Fruit fly (Drosophila melanogaster) whole organism, adult: ENCODE results near the gene CG32440.

Experiments
- CG11617 ChIP-seq: fragments of 200-800 bp; sonication (Bioruptor generic); optimal IDR thresholded peaks from 2 replicates; lab custom pipeline; 2017; ENCODE audit warnings: mild to moderate bottlenecking, missing biosample characterization, missing genetic modification reagents, missing genetic modification characterization
- CG12768 ChIP-seq: fragments of 200-800 bp; sonication (Bioruptor generic); optimal IDR thresholded peaks from 2 replicates; lab custom pipeline; 2017; ENCODE audit warnings: missing biosample characterization, missing genetic modification characterization, mild to moderate bottlenecking, moderate library complexity, missing genetic modification reagents
- CG14711 ChIP-seq: fragments of 200-800 bp; sonication (Bioruptor generic); optimal IDR thresholded peaks from 2 replicates; lab custom pipeline; 2018; ENCODE audit warnings: missing biosample characterization, mild to moderate bottlenecking, missing genetic modification characterization, moderate library complexity
- CG1620 ChIP-seq: fragments of 200-800 bp; sonication (Bioruptor generic); optimal IDR thresholded peaks from 2 replicates; lab custom pipeline; 2016; ENCODE audit warnings: missing biosample characterization, missing genetic modification characterization
- CG33017 ChIP-seq: fragments of 200-800 bp; sonication (Bioruptor generic); optimal IDR thresholded peaks from 2 replicates; lab custom pipeline; 2018; ENCODE audit warnings: missing biosample characterization, mild to moderate bottlenecking, missing genetic modification characterization, moderate library complexity
- CG5204 ChIP-seq: fragments of 200-800 bp; sonication (Bioruptor generic); optimal IDR thresholded peaks from 2 replicates; lab custom pipeline; 2016; ENCODE audit warnings: missing biosample characterization, missing genetic modification characterization
- CG7045 ChIP-seq: fragments of 200-800 bp; sonication (Bioruptor generic); optimal IDR thresholded peaks from 2 replicates; lab custom pipeline; 2017; ENCODE audit warnings: missing biosample characterization, mild to moderate bottlenecking, missing genetic modification characterization
- CG7101 ChIP-seq: fragments of 200-800 bp; sonication (Bioruptor generic); optimal IDR thresholded peaks from 2 replicates; lab custom pipeline; 2018; ENCODE audit warnings: missing biosample characterization, mild to moderate bottlenecking, missing genetic modification characterization, moderate library complexity
- Clk ChIP-seq: fragments of 200-800 bp; sonication (Bioruptor generic); optimal IDR thresholded peaks from 2 replicates; lab custom pipeline; 2017; ENCODE audit warnings: missing biosample characterization, missing genetic modification characterization
- Crg-1 ChIP-seq: fragments of 200-800 bp; sonication (Bioruptor generic); optimal IDR thresholded peaks from 2 replicates; lab custom pipeline; 2016; ENCODE audit warnings: missing biosample characterization, missing genetic modification characterization
- Hr96 ChIP-seq: fragments of 200-800 bp; sonication (Bioruptor generic); optimal IDR thresholded peaks from 2 replicates; lab custom pipeline; 2016; ENCODE audit warnings: missing biosample characterization, missing genetic modification characterization
- Mnt ChIP-seq: fragments of 200-800 bp; sonication (Bioruptor generic); optimal IDR thresholded peaks from 2 replicates; lab custom pipeline; 2016; ENCODE audit warnings: missing biosample characterization, mild to moderate bottlenecking, missing genetic modification characterization
- bab1 ChIP-seq: fragments of 200-800 bp; sonication (Bioruptor generic); optimal IDR thresholded peaks from 3 replicates; lab custom pipeline; 2019; ENCODE audit warnings: missing biosample characterization, mild to moderate bottlenecking, missing genetic modification characterization, moderate library complexity
- cic ChIP-seq: fragments of 200-800 bp; sonication (Bioruptor generic); optimal IDR thresholded peaks from 2 replicates; lab custom pipeline; 2017; ENCODE audit warnings: missing biosample characterization, mild to moderate bottlenecking, missing genetic modification characterization, moderate library complexity
- cnc ChIP-seq, 2 experiments: fragments of >200 bp; optimal IDR thresholded peaks; 2 replicates each; lab custom pipeline; 2017
- kay ChIP-seq: fragments of 200-800 bp; sonication (Bioruptor generic); peaks from one replicate; lab custom pipeline; 2016; ENCODE audit warnings: missing biosample characterization, missing genetic modification characterization, borderline replicate concordance
- ovo ChIP-seq: fragments of 200-800 bp; sonication (Bioruptor generic); optimal IDR thresholded peaks from 2 replicates; lab custom pipeline; 2016; ENCODE audit warnings: missing biosample characterization, missing genetic modification characterization
- pad ChIP-seq: fragments of 200-800 bp; sonication (Bioruptor generic); optimal IDR thresholded peaks from 3 replicates; lab custom pipeline; 2017; ENCODE audit warnings: missing biosample characterization, missing genetic modification characterization, mild to moderate bottlenecking, moderate library complexity, missing genetic modification reagents
- tj ChIP-seq: fragments of 200-800 bp; sonication (Bioruptor generic); optimal IDR thresholded peaks from 3 replicates; lab custom pipeline; 2017; ENCODE audit warnings: missing biosample characterization, mild to moderate bottlenecking, missing genetic modification characterization, moderate library complexity
- toe ChIP-seq: fragments of 200-800 bp; sonication (Bioruptor generic); optimal IDR thresholded peaks from 2 replicates; lab custom pipeline; 2016; ENCODE audit warnings: missing biosample characterization, missing genetic modification characterization

Gene CG32440

dm6 chr3L:21398156-21398555 is 38.2 kb downstream of the CG32440 start:
- TF ChIP-seq tj (GFP tag; lab: Kevin White, UChicago) (peak; percentile 73), CG33017 (no peak), kay (peak; percentile 73)

- no peak for TF ChIP-seq CG33017
- no peak for TF ChIP-seq cic (GFP tag; lab: Kevin White, UChicago)
- peak; percentile 16 for TF ChIP-seq kay
- TF ChIP-seq bab1: no peak
- no peak for TF ChIP-seq Mnt
- TF ChIP-seq CG12768 (GFP tag; lab: Kevin White, UChicago): no peak
- TF ChIP-seq CG5204 (GFP tag; lab: Kevin White, UChicago): no peak
- no peak for TF ChIP-seq CG14711 (tag; lab: Kevin White, UChicago)
Observed at dm6 chr3L:21400206-21400605, 40.2 kb downstream of the CG32440 start.

DNA sequence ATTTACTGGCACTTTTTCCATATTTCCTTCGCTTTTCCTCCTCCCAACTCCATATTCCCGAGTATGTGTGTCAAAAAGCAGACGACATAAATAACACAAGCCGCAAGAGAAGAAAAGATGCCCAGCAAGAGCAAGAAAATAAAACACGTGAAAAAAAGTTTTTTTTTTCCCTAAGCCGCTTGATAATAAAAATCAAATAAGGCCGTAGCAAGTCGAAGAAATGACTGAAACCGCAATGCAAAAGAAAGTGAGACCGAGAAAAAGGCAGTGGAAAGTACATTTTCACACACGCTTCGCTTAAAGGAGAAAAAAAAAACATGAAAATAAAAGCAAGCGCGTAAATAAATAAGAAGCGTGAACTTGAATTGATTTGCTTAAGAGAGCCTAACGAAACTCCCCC is 42.6 kb downstream of the CG32440 start:
- TF ChIP-seq Crg-1 (GFP tag; lab: Kevin White, UChicago): no peak
- TF ChIP-seq bab1: no peak
- no peak for TF ChIP-seq cnc (optimal IDR thresholded peaks at IDR 0.05; lab: Kevin White, UChicago)
- no peak for TF ChIP-seq Hr96 (GFP tag; lab: Kevin White, UChicago)
- TF ChIP-seq cic (GFP tag; lab: Kevin White, UChicago): no peak

DNA sequence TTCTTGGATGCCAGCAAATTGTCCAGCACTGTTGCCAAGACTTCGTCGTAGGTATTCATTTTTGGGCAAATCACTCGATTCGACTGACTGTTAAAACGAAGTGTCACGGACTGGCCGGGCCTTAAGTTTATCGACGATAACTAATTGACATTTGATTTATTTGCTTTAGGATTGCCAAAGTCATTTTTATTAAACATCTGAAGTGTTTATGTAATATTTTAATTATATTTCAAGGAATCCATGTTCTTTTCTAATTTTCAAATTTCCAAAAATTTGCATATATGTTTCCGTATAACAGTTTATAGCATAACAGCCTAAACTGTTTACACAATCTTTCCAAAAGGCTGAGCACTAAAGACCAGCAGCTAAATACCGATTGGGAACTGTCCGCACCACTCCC is 46.7 kb downstream of the CG32440 start, which contains the start of gene sa:
Gene sa (minus strand): TSS at position 101 of the 400 bp plus-strand sequence.
- no peak for TF ChIP-seq toe
- TF ChIP-seq Mnt: no peak
- no peak for TF ChIP-seq CG11617 (GFP tag; lab: Kevin White, UChicago)
- TF ChIP-seq Clk: no peak
- TF ChIP-seq Crg-1 (GFP tag; lab: Kevin White, UChicago): no peak
- no peak for TF ChIP-seq CG14711 (tag; lab: Kevin White, UChicago)
- no peak for TF ChIP-seq CG7045
- no peak for TF ChIP-seq CG12768 (GFP tag; lab: Kevin White, UChicago)
- TF ChIP-seq bab1: no peak
- TF ChIP-seq kay: no peak
- TF ChIP-seq CG7101: no peak
- TF ChIP-seq Hr96 (GFP tag; lab: Kevin White, UChicago): no peak
- TF ChIP-seq CG33017: no peak
- TF ChIP-seq cic (GFP tag; lab: Kevin White, UChicago): no peak
- no peak for TF ChIP-seq ovo
- no peak for TF ChIP-seq cnc (optimal IDR thresholded peaks at IDR 0.05; lab: Kevin White, UChicago)
- TF ChIP-seq CG1620 (GFP tag; lab: Kevin White, UChicago): no peak
- no peak for TF ChIP-seq pad (GFP tag; lab: Kevin White, UChicago)
- no peak for TF ChIP-seq tj (GFP tag; lab: Kevin White, UChicago)
